Worm (Caenorhabditis elegans) whole organism, L3 larva: ENCODE results near the gene srz-91.

Experiments used
- elt-2 ChIP-seq: sonication (generic microtip); optimal IDR thresholded peaks from 2 replicates; lab custom pipeline; 2016; ENCODE audit warnings: missing genetic modification reagents, mild to moderate bottlenecking, missing genetic modification characterization, missing compliant biosample characterization
- nhr-11 ChIP-seq: fragments of 150-350 bp; optimal IDR thresholded peaks from 2 replicates; lab custom pipeline; 2014; ENCODE audit warnings: missing biosample characterization, missing genetic modification characterization
- ztf-4 ChIP-seq: fragments of 150-350 bp; optimal IDR thresholded peaks from 2 replicates; lab custom pipeline; 2014; ENCODE audit warnings: missing biosample characterization, missing genetic modification characterization

- TF ChIP-seq ztf-4 (tag; lab: Kevin White, UChicago) (no peak), nhr-11 (tag; lab: Kevin White, UChicago) (no peak), elt-2 (tag; lab: Kevin White, UChicago) (no peak)
These were observed 15.3 kb downstream of the srz-91 start, which contains the start of gene F57G4.1 for ce11 chrV:17623230-17623629.
